Worm (Caenorhabditis elegans) whole organism, late embryonic: Measurements from ENCODE around the gene mig-13.
A peak's percentile ranks its signal among the peaks of the same experiment; 100 is the strongest.

Experiments used
- C38D4.7 ChIP-seq: fragments of 200-800 bp; sonication (Bioruptor generic); optimal IDR thresholded peaks from 2 replicates; lab custom pipeline; 2018; ENCODE audit warnings: mild to moderate bottlenecking, missing genetic modification characterization, moderate library complexity, missing compliant biosample characterization
- F13H6.1 ChIP-seq: sonication (generic microtip); optimal IDR thresholded peaks from 2 replicates; lab custom pipeline; 2016; ENCODE audit warnings: missing genetic modification characterization, missing compliant biosample characterization
- K09A11.1 ChIP-seq: sonication (generic microtip); optimal IDR thresholded peaks from 2 replicates; lab custom pipeline; 2017; ENCODE audit warnings: antibody characterized with exemption, mild to moderate bottlenecking, missing genetic modification characterization, missing compliant biosample characterization; ENCODE audit not compliant: insufficient read depth
- T23F11.4 ChIP-seq: fragments of 200-800 bp; sonication (Bioruptor generic); optimal IDR thresholded peaks from 2 replicates; lab custom pipeline; 2018; ENCODE audit warnings: mild to moderate bottlenecking, missing genetic modification characterization, missing compliant biosample characterization
- Y22D7AL.16 ChIP-seq: sonication (generic microtip); optimal IDR thresholded peaks from 2 replicates; lab custom pipeline; 2016; ENCODE audit warnings: missing genetic modification characterization, missing compliant biosample characterization
- ahr-1 ChIP-seq: sonication (generic microtip); optimal IDR thresholded peaks from 2 replicates; lab custom pipeline; 2016; ENCODE audit warnings: missing genetic modification characterization, missing compliant biosample characterization
- ceh-19 ChIP-seq: fragments of 200-800 bp; sonication (Bioruptor generic); optimal IDR thresholded peaks from 2 replicates; lab custom pipeline; 2018; ENCODE audit warnings: mild to moderate bottlenecking, missing genetic modification characterization, missing compliant biosample characterization
- ceh-22 ChIP-seq: sonication (generic microtip); optimal IDR thresholded peaks from 2 replicates; lab custom pipeline; 2017; ENCODE audit warnings: missing biosample characterization, missing genetic modification characterization
- ceh-30 ChIP-seq: fragments of 150-350 bp; optimal IDR thresholded peaks from 2 replicates; lab custom pipeline; 2014; ENCODE audit warnings: missing biosample characterization, missing genetic modification characterization
- ceh-34 ChIP-seq: sonication (generic microtip); optimal IDR thresholded peaks from 2 replicates; lab custom pipeline; 2016; ENCODE audit warnings: mild to moderate bottlenecking, missing genetic modification characterization, missing compliant biosample characterization
- ceh-48 ChIP-seq: sonication (generic microtip); optimal IDR thresholded peaks from 2 replicates; lab custom pipeline; 2016; ENCODE audit warnings: missing genetic modification characterization, inconsistent platforms, missing compliant biosample characterization
- ceh-6 ChIP-seq: fragments of 200-800 bp; sonication (Bioruptor generic); optimal IDR thresholded peaks from 2 replicates; lab custom pipeline; 2018; ENCODE audit warnings: mild to moderate bottlenecking, missing genetic modification characterization, missing compliant biosample characterization
- dmd-4 ChIP-seq: sonication (generic microtip); optimal IDR thresholded peaks from 2 replicates; lab custom pipeline; 2016; ENCODE audit warnings: borderline replicate concordance, missing genetic modification characterization, missing compliant biosample characterization
- elt-2 ChIP-seq: sonication (generic microtip); optimal IDR thresholded peaks from 2 replicates; lab custom pipeline; 2016; ENCODE audit warnings: missing genetic modification reagents, missing genetic modification characterization, missing compliant biosample characterization
- hlh-13 ChIP-seq: fragments of 200-800 bp; sonication (Bioruptor generic); optimal IDR thresholded peaks from 2 replicates; lab custom pipeline; 2018; ENCODE audit warnings: mild to moderate bottlenecking, missing genetic modification characterization, missing compliant biosample characterization
- hlh-15 ChIP-seq: sonication (generic microtip); optimal IDR thresholded peaks from 2 replicates; lab custom pipeline; 2016; ENCODE audit warnings: missing genetic modification characterization, missing compliant biosample characterization
- hlh-30 ChIP-seq: sonication (generic microtip); optimal IDR thresholded peaks from 2 replicates; lab custom pipeline; 2017; ENCODE audit warnings: antibody characterized with exemption, missing genetic modification characterization, missing compliant biosample characterization; ENCODE audit not compliant: insufficient read depth
- hlh-6 ChIP-seq: sonication (generic microtip); optimal IDR thresholded peaks from 2 replicates; lab custom pipeline; 2016; ENCODE audit warnings: missing genotype, missing genetic modification characterization, missing compliant biosample characterization
- lim-6 ChIP-seq: sonication (generic microtip); optimal IDR thresholded peaks from 2 replicates; lab custom pipeline; 2016; ENCODE audit warnings: missing genetic modification characterization, missing compliant biosample characterization
- lin-11 ChIP-seq: fragments of 200-800 bp; sonication (Bioruptor generic); optimal IDR thresholded peaks from 2 replicates; lab custom pipeline; 2018; ENCODE audit warnings: mild to moderate bottlenecking, missing genetic modification characterization, missing compliant biosample characterization
- madf-2 ChIP-seq: sonication (generic microtip); optimal IDR thresholded peaks from 2 replicates; lab custom pipeline; 2017; ENCODE audit warnings: missing genetic modification characterization, missing compliant biosample characterization
- mec-3 ChIP-seq: sonication (generic microtip); optimal IDR thresholded peaks from 2 replicates; lab custom pipeline; 2016; ENCODE audit warnings: borderline replicate concordance, missing genetic modification characterization, missing compliant biosample characterization
- nfya-1 ChIP-seq: sonication (generic microtip); optimal IDR thresholded peaks from 2 replicates; lab custom pipeline; 2017; ENCODE audit warnings: missing genetic modification characterization, mild to moderate bottlenecking, missing compliant biosample characterization, antibody characterized with exemption, moderate library complexity
- pat-9 ChIP-seq: fragments of 200-800 bp; sonication (Bioruptor generic); optimal IDR thresholded peaks from 2 replicates; lab custom pipeline; 2018; ENCODE audit warnings: mild to moderate bottlenecking, missing genetic modification characterization, moderate library complexity, missing compliant biosample characterization
- pax-1 ChIP-seq: fragments of 150-350 bp; optimal IDR thresholded peaks from 2 replicates; lab custom pipeline; 2014; ENCODE audit warnings: missing biosample characterization, missing genetic modification characterization
- pha-2 ChIP-seq: sonication (generic microtip); optimal IDR thresholded peaks from 2 replicates; lab custom pipeline; 2017; ENCODE audit warnings: mild to moderate bottlenecking, missing genetic modification characterization, missing compliant biosample characterization
- pqm-1 ChIP-seq: sonication (generic microtip); optimal IDR thresholded peaks from 2 replicates; lab custom pipeline; 2016; ENCODE audit warnings: missing genetic modification characterization, missing compliant biosample characterization
- pros-1 ChIP-seq: fragments of 150-350 bp; optimal IDR thresholded peaks from 2 replicates; lab custom pipeline; 2014; ENCODE audit warnings: missing biosample characterization, missing genetic modification reagents, missing genetic modification characterization
- ref-2 ChIP-seq: sonication (generic microtip); optimal IDR thresholded peaks from 2 replicates; lab custom pipeline; 2016; ENCODE audit warnings: missing genetic modification characterization, missing compliant biosample characterization
- rnt-1 ChIP-seq: sonication (generic microtip); optimal IDR thresholded peaks from 2 replicates; lab custom pipeline; 2016; ENCODE audit warnings: missing genetic modification characterization, missing compliant biosample characterization
- sdc-2 ChIP-seq: sonication (generic microtip); optimal IDR thresholded peaks from 2 replicates; lab custom pipeline; 2016; ENCODE audit warnings: missing genotype, missing genetic modification characterization, missing compliant biosample characterization
- tbx-7 ChIP-seq: sonication (generic microtip); optimal IDR thresholded peaks from 2 replicates; lab custom pipeline; 2016; ENCODE audit warnings: missing genotype, missing genetic modification characterization, missing compliant biosample characterization
- unc-55 ChIP-seq: sonication (generic microtip); optimal IDR thresholded peaks from 2 replicates; lab custom pipeline; 2017; ENCODE audit warnings: missing biosample characterization, missing genetic modification reagents, missing genetic modification characterization
- zip-5 ChIP-seq: sonication (generic microtip); optimal IDR thresholded peaks from 2 replicates; lab custom pipeline; 2016; ENCODE audit warnings: missing genetic modification characterization, missing compliant biosample characterization
- ztf-16 ChIP-seq: sonication (generic microtip); optimal IDR thresholded peaks from 2 replicates; lab custom pipeline; 2017; ENCODE audit warnings: missing genetic modification characterization, missing compliant biosample characterization

mig-13 gene

DNA sequence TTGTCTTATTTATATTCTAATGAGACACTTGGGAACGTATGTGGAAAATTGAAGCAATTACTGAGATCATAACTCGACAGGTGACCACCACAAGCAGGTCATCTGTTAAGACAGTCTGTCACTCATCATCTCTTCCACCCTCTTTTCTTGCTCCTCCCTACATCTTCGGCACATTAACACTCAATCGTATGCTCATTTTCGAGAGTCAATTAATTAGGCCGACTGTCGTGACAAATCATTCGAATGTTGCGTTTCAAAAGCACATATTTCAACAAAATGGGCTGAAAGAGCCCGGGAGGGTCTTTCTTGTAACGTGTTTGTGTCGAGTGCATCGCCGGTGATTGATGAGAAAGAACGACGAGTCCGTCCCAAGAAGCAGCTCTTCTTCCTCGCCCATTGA is 2.3 kb upstream of the mig-13 start:
- TF ChIP-seq ahr-1 (tag; lab: Kevin White, UChicago) (no peak), ztf-16 (tag; lab: Kevin White, UChicago) (peak; percentile 1), dmd-4 (tag; lab: Kevin White, UChicago) (no peak), unc-55 (peak; percentile 70)

DNA sequence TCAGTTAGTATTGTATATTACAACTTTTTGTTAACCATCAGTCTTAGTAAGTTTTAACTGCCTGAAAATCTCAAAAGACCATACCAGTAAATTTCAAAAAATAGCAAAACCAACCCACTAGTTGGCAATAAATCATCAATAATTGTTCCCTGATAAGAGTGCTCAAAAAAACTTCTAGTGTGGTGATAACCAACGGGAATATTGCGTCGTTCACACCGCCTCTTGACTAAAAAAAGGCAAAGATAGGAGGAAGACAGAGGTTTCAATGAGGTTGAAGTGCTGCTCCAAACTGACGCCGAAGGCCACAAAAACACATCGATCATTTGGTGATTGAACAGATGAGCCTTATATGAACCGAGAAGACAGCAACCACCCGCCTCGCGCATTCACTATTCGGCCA is 964 bp upstream of the mig-13 start:
- TF ChIP-seq sdc-2 (tag; lab: Kevin White, UChicago) = no peak
- TF ChIP-seq Y22D7AL.16 (tag; lab: Kevin White, UChicago) = no peak
- TF ChIP-seq ceh-19 = no peak
- no peak for TF ChIP-seq zip-5 (tag; lab: Kevin White, UChicago)
- TF ChIP-seq ref-2 = no peak
- TF ChIP-seq rnt-1 = no peak
- TF ChIP-seq ceh-48 = no peak
- TF ChIP-seq unc-55 = peak; percentile 10
- no peak for TF ChIP-seq hlh-13
- TF ChIP-seq lim-6 (tag; lab: Kevin White, UChicago) = no peak
- no peak for TF ChIP-seq madf-2 (tag; lab: Kevin White, UChicago)
- TF ChIP-seq elt-2 (tag; lab: Kevin White, UChicago) = peak; percentile 35

DNA sequence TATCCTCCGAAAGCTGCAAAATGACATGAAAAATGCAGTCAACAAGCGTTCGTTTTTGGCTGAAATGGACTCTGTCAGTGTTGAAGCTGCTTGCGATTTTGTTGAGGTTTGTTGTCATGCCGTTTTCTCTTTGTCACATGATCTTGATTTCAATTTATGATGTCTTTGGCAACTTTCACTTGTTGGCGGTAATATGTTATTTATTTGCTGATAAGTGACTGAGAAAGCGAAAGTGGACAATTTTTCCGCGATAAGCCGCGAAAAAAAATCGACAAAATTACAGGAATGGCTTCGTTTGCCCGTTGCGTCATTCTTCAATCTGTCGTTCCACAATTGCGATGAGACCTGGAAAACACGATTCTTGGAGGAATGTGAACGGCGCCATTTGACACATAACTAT is 4.6 kb downstream of the mig-13 start:
- no peak for TF ChIP-seq hlh-13
- TF ChIP-seq pat-9 (tag; lab: Kevin White, UChicago) = no peak
- no peak for TF ChIP-seq pha-2
- TF ChIP-seq hlh-30 (tag; lab: Kevin White, UChicago) = peak; percentile 26
- TF ChIP-seq ceh-6 (GFP tag; lab: Kevin White, UChicago) = no peak
- no peak for TF ChIP-seq mec-3 (tag; lab: Kevin White, UChicago)

DNA sequence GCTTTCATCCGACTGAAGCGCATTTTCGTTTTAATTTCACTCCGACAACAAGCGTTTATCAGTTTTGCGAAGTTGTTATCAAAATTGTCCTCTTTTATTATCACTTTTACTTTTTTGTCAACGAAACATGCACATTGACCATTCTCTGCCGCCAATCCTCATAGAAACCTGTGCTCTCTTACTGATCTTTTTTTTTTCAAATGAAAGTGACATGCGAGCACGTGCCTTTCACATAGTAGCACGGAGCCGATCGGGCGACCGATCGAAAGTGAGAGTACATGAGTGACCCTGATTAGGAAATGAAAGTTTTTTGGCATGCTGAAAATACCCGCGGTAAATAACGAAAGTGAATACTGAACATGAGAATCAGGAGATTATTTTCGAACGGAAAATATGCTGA is 5.9 kb downstream of the mig-13 start:
- TF ChIP-seq pqm-1 (tag; lab: Kevin White, UChicago) = peak; percentile 19
- TF ChIP-seq T23F11.4 (GFP tag; lab: Kevin White, UChicago) = no peak
- peak; percentile 75 for TF ChIP-seq elt-2 (tag; lab: Kevin White, UChicago)

DNA sequence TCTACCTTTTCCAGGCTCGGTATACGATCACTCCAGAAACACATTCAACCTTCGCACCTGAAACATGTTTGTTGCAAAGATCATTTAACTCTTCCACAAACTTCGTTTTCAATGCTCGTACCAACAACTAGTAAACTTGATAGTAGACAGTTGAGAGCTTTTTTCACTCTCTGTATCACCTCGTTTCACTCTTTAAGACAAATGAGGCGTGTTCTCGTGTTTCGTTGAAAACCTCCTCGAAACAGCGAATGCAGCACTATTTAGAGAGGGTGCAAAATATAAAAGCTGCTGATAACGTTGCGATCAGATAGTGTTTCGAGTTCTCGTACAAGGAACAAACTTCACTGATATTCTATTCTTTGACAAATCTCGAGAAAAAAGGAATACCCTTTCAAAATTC is 6.9 kb downstream of the mig-13 start, which contains the start of gene F43C9.1:
F43C9.1 (plus strand) TSS at position 301 of the 400 bp plus-strand sequence.
- TF ChIP-seq pax-1 (tag; lab: Kevin White, UChicago) (no peak), ceh-30 (no peak), ceh-48 (no peak), hlh-6 (tag; lab: Kevin White, UChicago) (no peak), C38D4.7 (GFP tag; lab: Kevin White, UChicago) (no peak), pros-1 (tag; lab: Kevin White, UChicago) (no peak), pha-2 (no peak), lim-6 (tag; lab: Kevin White, UChicago) (no peak), ceh-22 (tag; lab: Kevin White, UChicago) (no peak), sdc-2 (tag; lab: Kevin White, UChicago) (no peak), hlh-15 (tag; lab: Kevin White, UChicago) (no peak), ceh-34 (tag; lab: Kevin White, UChicago) (no peak), ztf-16 (tag; lab: Kevin White, UChicago) (no peak), madf-2 (tag; lab: Kevin White, UChicago) (no peak), K09A11.1 (tag; lab: Kevin White, UChicago) (no peak), lin-11 (tag; lab: Kevin White, UChicago) (no peak), tbx-7 (tag; lab: Kevin White, UChicago) (no peak), F13H6.1 (tag; lab: Kevin White, UChicago) (no peak), nfya-1 (tag; lab: Kevin White, UChicago) (no peak)
